Fruit fly (Drosophila melanogaster): ENCODE measurements around the gene PCID2.

DNA sequence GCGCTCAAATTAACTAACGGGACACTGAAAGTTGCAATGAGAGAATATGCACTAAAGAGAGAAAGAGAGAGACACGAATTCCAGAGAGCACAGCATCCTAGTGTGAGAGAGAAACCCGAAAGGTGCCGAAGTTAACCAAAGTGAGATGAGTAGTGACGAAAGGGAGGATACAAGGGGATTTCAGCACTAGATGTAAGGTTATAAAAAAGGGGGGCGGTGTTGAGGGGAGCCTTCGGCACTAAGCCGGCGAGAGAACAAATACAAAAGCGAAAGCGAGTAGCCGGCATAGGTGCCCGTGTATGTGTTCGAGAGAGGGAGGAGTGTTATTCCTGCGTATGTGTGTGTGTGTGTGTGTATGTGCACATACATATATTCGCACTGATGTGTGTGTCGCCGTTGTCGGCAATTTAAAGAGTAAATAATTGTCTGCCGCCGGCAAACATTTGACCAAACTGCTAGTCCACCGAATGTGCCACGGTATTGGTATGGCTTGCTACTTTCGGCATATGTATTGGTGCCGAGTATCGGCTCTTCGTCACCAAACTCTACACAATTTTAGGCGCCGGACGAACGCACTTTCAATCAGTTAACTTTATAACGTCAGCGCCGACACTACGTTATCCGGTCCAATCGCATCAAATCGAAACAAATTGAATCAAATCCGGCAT, 29.5 kb upstream of the PCID2 start, which contains the start of gene CG7368:
- TF ChIP-seq CG6792 (GFP tag; optimal IDR thresholded peaks at IDR 0.05) (no peak), lz (GFP tag; optimal IDR thresholded peaks at IDR 0.05) (no peak), spab (GFP tag; optimal IDR thresholded peaks at IDR 0.05) (no peak), CG3032 (tag; optimal IDR thresholded peaks at IDR 0.05) (no peak), ss (GFP tag; optimal IDR thresholded peaks at IDR 0.05) (no peak), Hr4 (GFP tag; optimal IDR thresholded peaks at IDR 0.05) (no peak), eg (GFP tag; IDR thresholded peaks at IDR 0.05) (no peak), Hr39 (GFP tag; optimal IDR thresholded peaks at IDR 0.05) (no peak), CG32006 (GFP tag; optimal IDR thresholded peaks at IDR 0.05) (no peak)
